Fruit fly (Drosophila melanogaster) whole organism, embryonic: Measurements from ENCODE around the gene CG9222.

Experiments
- Bgb ChIP-seq: fragments of 200-800 bp; sonication (Bioruptor generic); IDR thresholded peaks from 2 replicates; pipeline ENCODE4 v1.3.6; 2022; ENCODE audit warnings: missing biosample characterization, missing genetic modification characterization; ENCODE audit not compliant: partially characterized antibody
- Blimp-1 ChIP-seq: fragments of 200-800 bp; sonication (Bioruptor generic); optimal IDR thresholded peaks from 3 replicates; lab custom pipeline; 2018; ENCODE audit warnings: missing biosample characterization, missing genetic modification characterization, mild to moderate bottlenecking, moderate library complexity, missing genetic modification reagents
- H15 ChIP-seq: fragments of 200-800 bp; sonication (Bioruptor generic); IDR thresholded peaks from 3 replicates; pipeline ENCODE4 v1.3.6; 2022; ENCODE audit warnings: missing biosample characterization, missing genetic modification characterization
- esg ChIP-seq: fragments of 200-800 bp; sonication (Bioruptor generic); conservative IDR thresholded peaks from 2 replicates; pipeline ENCODE4 v1.3.6; 2022; ENCODE audit warnings: missing biosample characterization, missing genetic modification characterization
- ftz-f1 ChIP-seq: fragments of 200-800 bp; sonication (Bioruptor generic); optimal IDR thresholded peaks from 2 replicates; lab custom pipeline; 2016; ENCODE audit warnings: missing biosample characterization, missing genetic modification characterization
- hb ChIP-seq: fragments of 200-800 bp; sonication (Bioruptor generic); IDR thresholded peaks from 3 replicates; pipeline ENCODE4 v1.3.6; 2022; ENCODE audit warnings: missing biosample characterization, missing genetic modification characterization; ENCODE audit not compliant: partially characterized antibody
- ind ChIP-seq: fragments of 200-800 bp; sonication (Bioruptor generic); optimal IDR thresholded peaks from 3 replicates; lab custom pipeline; 2016; ENCODE audit warnings: missing biosample characterization, missing genetic modification characterization
- mam ChIP-seq: fragments of 200-800 bp; sonication (Bioruptor generic); optimal IDR thresholded peaks from 3 replicates; lab custom pipeline; 2016; ENCODE audit warnings: missing biosample characterization, missing genetic modification characterization
- zf30C ChIP-seq: fragments of 200-800 bp; sonication (Bioruptor generic); optimal IDR thresholded peaks from 3 replicates; lab custom pipeline; 2018; ENCODE audit warnings: missing biosample characterization, mild to moderate bottlenecking, missing genetic modification characterization

dm6 chr2L:6089604-6090198 lies 41.1 kb upstream of the CG9222 start:
- TF ChIP-seq mam (GFP tag; lab: Kevin White, UChicago) (no peak), Blimp-1 (GFP tag; lab: Kevin White, UChicago) (no peak), zf30C (GFP tag; lab: Kevin White, UChicago) (no peak), Bgb (GFP tag; lab: Robert Waterston, UW) (no peak), H15 (GFP tag; lab: Robert Waterston, UW) (no peak), ind (no peak), ftz-f1 (no peak), esg (GFP tag; lab: Robert Waterston, UW) (no peak), hb (GFP tag; lab: Robert Waterston, UW) (no peak)
